Worm (Caenorhabditis elegans): ENCODE data around the gene unc-26.
"Not testable (repeated sequence)": the region's sequence is repeated elsewhere in the genome, so short reads cannot be mapped to it uniquely, and the experiment has no call there.

The unc-26 gene

ce11 chrIV:13289321-13289720 lies 17.0 kb upstream of the unc-26 start, which contains the start of gene Y67H2A.10 (continued):
- peak; percentile 72 for TF ChIP-seq rnt-1 (tag; optimal IDR thresholded peaks at IDR 0.05)
- no peak for TF ChIP-seq C34B4.2 (tag; optimal IDR thresholded peaks at IDR 0.05)
- no peak for TF ChIP-seq tlp-1 (tag; optimal IDR thresholded peaks at IDR 0.05)
- no peak for TF ChIP-seq swsn-7 (tag; optimal IDR thresholded peaks at IDR 0.05)
- no peak for TF ChIP-seq vab-15 (tag; optimal IDR thresholded peaks at IDR 0.05)

DNA sequence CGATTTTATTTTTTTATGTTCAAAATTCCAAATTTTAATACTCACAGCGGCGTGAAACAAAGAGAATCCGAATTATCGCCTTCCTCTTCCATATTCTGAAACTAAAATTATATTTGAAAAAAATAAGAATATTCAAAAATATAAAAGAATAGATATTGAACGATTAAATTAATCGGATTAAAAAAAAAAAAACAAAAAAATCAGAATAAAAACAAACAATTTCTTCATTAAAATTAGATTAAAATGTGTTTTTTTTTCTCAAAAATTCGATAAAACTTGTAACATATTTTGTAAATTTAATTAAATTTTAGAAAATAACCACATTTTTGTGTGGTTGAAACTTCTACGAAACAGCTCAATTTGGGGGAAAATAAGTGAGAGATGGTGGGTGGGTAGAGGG lies 10.5 kb upstream of the unc-26 start, which contains the start of gene cpsf-3:
cpsf-3 (minus strand) TSS at position 101 of the 400 bp plus-strand sequence.
- TF ChIP-seq F16B12.6 (tag; optimal IDR thresholded peaks at IDR 0.05) (no peak), lsy-2 (tag; optimal IDR thresholded peaks at IDR 0.05) (no peak), tlp-1 (tag; optimal IDR thresholded peaks at IDR 0.05) (no peak), mep-1 (tag; optimal IDR thresholded peaks at IDR 0.05) (no peak), blmp-1 (tag; optimal IDR thresholded peaks at IDR 0.05) (no peak), nhr-90 (tag; optimal IDR thresholded peaks at IDR 0.05; ENCODE audit: poor library complexity) (no peak), elt-3 (tag; optimal IDR thresholded peaks at IDR 0.05) (no peak), unc-86 (tag; optimal IDR thresholded peaks at IDR 0.05) (no peak), mab-9 (GFP tag; IDR thresholded peaks at IDR 0.05) (no peak), nhr-237 (tag; optimal IDR thresholded peaks at IDR 0.05) (no peak), fos-1 (tag; optimal IDR thresholded peaks at IDR 0.05) (no peak), tbx-2 (tag; optimal IDR thresholded peaks at IDR 0.05) (no peak), efl-1 (optimal IDR thresholded peaks at IDR 0.05) (no peak), efl-1 (GFP tag; optimal IDR thresholded peaks at IDR 0.05 in 1 of 2) (no peak), pqm-1 (tag; optimal IDR thresholded peaks at IDR 0.05) (no peak), nhr-28 (tag; optimal IDR thresholded peaks at IDR 0.05) (no peak), aha-1 (tag; optimal IDR thresholded peaks at IDR 0.05) (no peak), nhr-77 (tag; optimal IDR thresholded peaks at IDR 0.05) (no peak), Y116A8C.19 (tag; optimal IDR thresholded peaks at IDR 0.05; ENCODE audit: borderline replicate concordance) (no peak), sup-37 (GFP tag; optimal IDR thresholded peaks at IDR 0.05) (no peak), fkh-8 (tag; optimal IDR thresholded peaks at IDR 0.05) (no peak)

DNA sequence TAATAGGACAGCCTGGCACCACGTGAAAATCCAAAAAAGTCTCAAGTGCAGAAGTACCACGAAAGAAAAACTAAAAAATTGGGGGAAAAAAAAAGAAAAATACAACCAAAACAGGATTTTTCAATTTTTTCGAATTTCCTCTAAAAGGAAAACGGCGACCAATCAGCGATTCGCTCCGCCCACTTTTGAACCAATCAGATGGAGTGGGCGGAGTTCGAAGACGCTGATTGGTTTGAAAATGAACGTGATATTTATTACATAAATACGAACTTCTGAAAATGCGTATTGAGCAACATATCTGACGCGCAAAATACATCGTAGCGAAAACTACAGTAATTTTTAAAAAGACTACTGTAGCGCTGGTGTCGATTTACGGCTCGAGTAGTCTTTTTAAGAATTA lies 3.9 kb downstream of the unc-26 start:
- no peak for TF ChIP-seq lin-13 (GFP tag; optimal IDR thresholded peaks at IDR 0.05)
- TF ChIP-seq nhr-28 (tag; optimal IDR thresholded peaks at IDR 0.05) = no peak
- no peak for TF ChIP-seq grh-1 (GFP tag; IDR thresholded peaks at IDR 0.05)
- TF ChIP-seq mep-1 (tag; optimal IDR thresholded peaks at IDR 0.05) = no peak
- TF ChIP-seq lin-39 (tag; optimal IDR thresholded peaks at IDR 0.05) = no peak
- TF ChIP-seq fkh-4 (tag; optimal IDR thresholded peaks at IDR 0.05; ENCODE audit: borderline replicate concordance) = no peak
- no peak for TF ChIP-seq ets-5 (GFP tag; IDR thresholded peaks at IDR 0.05)
- TF ChIP-seq F16B12.6 (tag; optimal IDR thresholded peaks at IDR 0.05) = no peak

DNA sequence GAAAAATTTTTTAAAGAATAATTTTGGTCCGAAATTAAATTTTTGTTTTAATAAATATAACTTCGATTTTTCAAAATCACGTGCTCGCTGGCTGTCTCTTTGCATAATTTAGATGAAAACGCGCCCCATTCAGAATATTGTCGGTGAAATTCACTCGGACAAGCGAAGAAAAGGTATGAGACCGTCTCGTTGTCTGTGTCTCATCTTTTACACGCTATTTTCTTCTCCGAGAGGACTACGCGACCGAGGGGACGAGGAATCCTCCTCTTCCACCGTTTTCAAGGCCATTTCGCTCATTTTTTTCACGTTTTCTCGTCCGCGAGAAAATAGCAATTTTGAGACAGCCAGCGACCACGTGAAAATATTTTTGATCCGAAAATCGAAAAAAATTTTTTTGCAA lies 9.5 kb downstream of the unc-26 start:
- TF ChIP-seq efl-1 (optimal IDR thresholded peaks at IDR 0.05) = peak in 1 of 2 experiments; percentile 10
- not testable (repeated sequence) for TF ChIP-seq efl-1 (GFP tag; optimal IDR thresholded peaks at IDR 0.05 in 1 of 2)
- TF ChIP-seq unc-98 (GFP tag; IDR thresholded peaks at IDR 0.05) = peak; percentile 53; the same call in 1 of the 2 replicates
- TF ChIP-seq ceh-90 (tag; optimal IDR thresholded peaks at IDR 0.05) = peak; percentile 23
- TF ChIP-seq nhr-71 (tag; optimal IDR thresholded peaks at IDR 0.05) = peak; percentile 25
- peak; percentile 9; the same call in 1 of the 2 replicates for TF ChIP-seq isw-1 (GFP tag; IDR thresholded peaks at IDR 0.05)
- TF ChIP-seq nhr-85 (tag) = peak; percentile 15

DNA sequence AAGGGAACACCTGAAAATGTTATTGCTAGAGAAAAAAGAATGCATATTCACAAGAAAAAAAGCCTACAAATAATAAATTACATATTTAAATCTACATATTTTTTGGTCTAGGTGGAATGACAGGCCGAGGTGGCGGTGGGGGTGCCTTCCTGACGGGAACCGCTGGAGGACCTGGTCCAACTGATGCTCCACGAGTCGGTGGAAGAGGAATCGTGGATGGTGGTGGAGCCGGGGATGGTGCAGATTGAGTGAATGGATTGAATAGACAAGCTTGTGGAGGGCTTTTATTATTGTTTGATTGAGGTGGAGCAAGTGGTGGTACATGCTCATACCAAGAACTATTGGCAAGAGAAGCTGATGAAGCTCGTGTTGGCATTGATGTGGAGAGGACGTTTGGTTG lies 10.5 kb downstream of the unc-26 start:
- TF ChIP-seq ets-5 (GFP tag; IDR thresholded peaks at IDR 0.05) (0 out of 2 replicates have a peak, but pooled peaks have one; percentile 38), lin-14 (GFP tag; optimal IDR thresholded peaks at IDR 0.05) (no peak), mab-9 (GFP tag; IDR thresholded peaks at IDR 0.05) (no peak), lin-39 (tag; optimal IDR thresholded peaks at IDR 0.05) (no peak)

All from whole organism, L1 larva.